Worm (Caenorhabditis elegans) whole organism, L1 larva: ENCODE measurements around the gene fzr-1.

Experiments
- Y116A8C.19 ChIP-seq: sonication (generic microtip); optimal IDR thresholded peaks from 2 replicates; lab custom pipeline; 2016; ENCODE audit warnings: missing compliant biosample characterization, missing genetic modification characterization, borderline replicate concordance
- aha-1 ChIP-seq: fragments of 150-350 bp; optimal IDR thresholded peaks from 2 replicates; lab custom pipeline; 2014; ENCODE audit warnings: missing biosample characterization, missing genetic modification characterization
- alr-1 ChIP-seq: fragments of 200-800 bp; sonication (Bioruptor generic); optimal IDR thresholded peaks from 2 replicates; lab custom pipeline; 2018; ENCODE audit warnings: borderline replicate concordance, mild to moderate bottlenecking, missing genetic modification characterization, missing compliant biosample characterization
- aly-2 ChIP-seq: fragments of 150-350 bp; optimal IDR thresholded peaks from 2 replicates; lab custom pipeline; 2014; ENCODE audit warnings: missing biosample characterization, missing genetic modification characterization
- blmp-1 ChIP-seq: fragments of 150-350 bp; optimal IDR thresholded peaks from 2 replicates; lab custom pipeline; 2014; ENCODE audit warnings: missing biosample characterization, missing genetic modification characterization
- ceh-63 ChIP-seq: fragments of 200-800 bp; sonication (Bioruptor generic); optimal IDR thresholded peaks from 2 replicates; lab custom pipeline; 2018; ENCODE audit warnings: mild to moderate bottlenecking, missing genetic modification characterization, missing compliant biosample characterization
- ceh-82 ChIP-seq, 3 experiments: fragments of 150-350 bp in 1 of 3; sonication (generic microtip) in 2 of 3; optimal IDR thresholded peaks; 2 replicates each; lab custom pipeline; 2014 to 2017; ENCODE audit warnings: missing biosample characterization in 3 of 3, missing genetic modification characterization in 3 of 3
- ceh-88 ChIP-seq: fragments of 200-800 bp; sonication (Bioruptor generic); IDR thresholded peaks from 2 replicates; pipeline ENCODE4 v1.3.6; 2022; ENCODE audit warnings: missing genetic modification characterization, missing compliant biosample characterization
- ceh-90 ChIP-seq: sonication (generic microtip); optimal IDR thresholded peaks from 2 replicates; lab custom pipeline; 2016; ENCODE audit warnings: missing genetic modification characterization, missing compliant biosample characterization
- ces-1 ChIP-seq: fragments of 150-350 bp; optimal IDR thresholded peaks from 2 replicates; lab custom pipeline; 2014; ENCODE audit warnings: missing biosample characterization, missing genetic modification reagents, missing genetic modification characterization
- efl-1 ChIP-seq, 4 experiments: fragments of 150-350 bp; optimal IDR thresholded peaks in 3 of 4; peaks in 1 of 4; 1 replicate in 1 of 4; 2 replicates in 3 of 4; lab custom pipeline; 2014; ENCODE audit warnings: missing biosample characterization in 2 of 4, missing genetic modification characterization in 2 of 4, missing genetic modification reagents in 2 of 4
- elt-3 ChIP-seq, 6 experiments: fragments of 150-350 bp in 1 of 6; sonication (generic microtip); optimal IDR thresholded peaks; 2 replicates each; lab custom pipeline; 2017 to 2018; ENCODE audit warnings: missing biosample characterization in 6 of 6, missing genetic modification characterization in 6 of 6, inconsistent platforms in 1 of 6
- fkh-10 ChIP-seq: sonication (generic microtip); optimal IDR thresholded peaks from 2 replicates; lab custom pipeline; 2017; ENCODE audit warnings: missing biosample characterization, missing genetic modification reagents, missing genetic modification characterization
- fkh-4 ChIP-seq: sonication (generic microtip); optimal IDR thresholded peaks from 2 replicates; lab custom pipeline; 2016; ENCODE audit warnings: missing compliant biosample characterization, missing genetic modification characterization, borderline replicate concordance
- fkh-8 ChIP-seq: sonication (generic microtip); optimal IDR thresholded peaks from 2 replicates; lab custom pipeline; 2016; ENCODE audit warnings: mild to moderate bottlenecking, missing genetic modification characterization, missing compliant biosample characterization
- hlh-17 ChIP-seq: fragments of 200-800 bp; sonication (Bioruptor generic); optimal IDR thresholded peaks from 2 replicates; lab custom pipeline; 2018; ENCODE audit warnings: missing genetic modification characterization, mild to moderate bottlenecking, missing compliant biosample characterization, moderate library complexity, borderline replicate concordance
- hpl-2 ChIP-seq: fragments of 150-350 bp; optimal IDR thresholded peaks from 2 replicates; lab custom pipeline; 2014; ENCODE audit warnings: missing biosample characterization, missing genetic modification reagents, missing genetic modification characterization
- irx-1 ChIP-seq: sonication (generic microtip); optimal IDR thresholded peaks from 2 replicates; lab custom pipeline; 2016; ENCODE audit warnings: missing genetic modification characterization, missing compliant biosample characterization
- isw-1 ChIP-seq: fragments of 200-800 bp; sonication (Bioruptor generic); IDR thresholded peaks from 2 replicates; pipeline ENCODE4 v1.3.6; 2022; ENCODE audit warnings: missing genetic modification characterization, missing compliant biosample characterization
- lin-13 ChIP-seq: fragments of 150-350 bp; optimal IDR thresholded peaks from 2 replicates; lab custom pipeline; 2014; ENCODE audit warnings: missing biosample characterization, missing genetic modification reagents, missing genetic modification characterization
- lin-15B ChIP-seq: fragments of 150-350 bp; sonication (generic microtip); optimal IDR thresholded peaks from 3 replicates; lab custom pipeline; 2014; ENCODE audit warnings: missing biosample characterization, missing genetic modification characterization
- lin-35 ChIP-seq, 2 experiments: fragments of 150-350 bp; optimal IDR thresholded peaks; 2 replicates each; lab custom pipeline; 2014; ENCODE audit warnings: missing biosample characterization in 2 of 2, missing genetic modification characterization in 2 of 2, missing genetic modification reagents in 2 of 2
- lsy-2 ChIP-seq, 2 experiments: fragments of 150-350 bp; optimal IDR thresholded peaks; 2 replicates each; lab custom pipeline; 2014; ENCODE audit warnings: missing biosample characterization in 2 of 2, missing genetic modification characterization in 2 of 2
- mab-9 ChIP-seq: fragments of 200-800 bp; sonication (Bioruptor generic); IDR thresholded peaks from 2 replicates; pipeline ENCODE4 v1.3.6; 2022; ENCODE audit warnings: missing genetic modification reagents, missing genetic modification characterization, missing compliant biosample characterization
- mdl-1 ChIP-seq, 2 experiments: fragments of 150-350 bp; optimal IDR thresholded peaks; 2 replicates each; lab custom pipeline; 2014 to 2017; ENCODE audit warnings: missing biosample characterization in 2 of 2, missing genetic modification characterization in 2 of 2, inconsistent platforms in 1 of 2
- mef-2 ChIP-seq: fragments of 150-350 bp; optimal IDR thresholded peaks from 2 replicates; lab custom pipeline; 2014; ENCODE audit warnings: missing biosample characterization, missing genetic modification characterization
- mep-1 ChIP-seq: fragments of 150-350 bp; optimal IDR thresholded peaks from 2 replicates; lab custom pipeline; 2014; ENCODE audit warnings: missing biosample characterization, missing genetic modification characterization
- nhr-11 ChIP-seq: fragments of 150-350 bp; optimal IDR thresholded peaks from 2 replicates; lab custom pipeline; 2014; ENCODE audit warnings: missing biosample characterization, missing genetic modification characterization
- nhr-19 ChIP-seq: fragments of 200-800 bp; sonication (Bioruptor generic); conservative IDR thresholded peaks from 2 replicates; pipeline ENCODE4 v1.3.6; 2022; ENCODE audit warnings: missing genetic modification characterization, missing compliant biosample characterization
- nhr-20 ChIP-seq: sonication (generic microtip); optimal IDR thresholded peaks from 2 replicates; lab custom pipeline; 2016; ENCODE audit warnings: mild to moderate bottlenecking, missing genetic modification characterization, missing compliant biosample characterization
- nhr-237 ChIP-seq: fragments of 150-350 bp; optimal IDR thresholded peaks from 2 replicates; lab custom pipeline; 2014; ENCODE audit warnings: missing biosample characterization, missing genetic modification characterization
- nhr-47 ChIP-seq: sonication (generic microtip); optimal IDR thresholded peaks from 2 replicates; lab custom pipeline; 2016; ENCODE audit warnings: mild to moderate bottlenecking, missing genetic modification characterization, moderate library complexity, missing compliant biosample characterization
- nhr-77 ChIP-seq: fragments of 150-350 bp; optimal IDR thresholded peaks from 2 replicates; lab custom pipeline; 2014; ENCODE audit warnings: missing biosample characterization, missing genetic modification characterization
- nhr-90 ChIP-seq: sonication (generic microtip); optimal IDR thresholded peaks from 2 replicates; lab custom pipeline; 2016; ENCODE audit warnings: mild to moderate bottlenecking, missing genetic modification characterization, missing compliant biosample characterization; ENCODE audit not compliant: poor library complexity
- pag-3 ChIP-seq: sonication (generic microtip); optimal IDR thresholded peaks from 2 replicates; lab custom pipeline; 2017; ENCODE audit warnings: missing genetic modification characterization, mild to moderate bottlenecking, missing compliant biosample characterization, antibody characterized with exemption, borderline replicate concordance; ENCODE audit not compliant: insufficient read depth
- pqm-1 ChIP-seq: sonication (generic microtip); optimal IDR thresholded peaks from 3 replicates; lab custom pipeline; 2017; ENCODE audit warnings: missing biosample characterization, missing genetic modification characterization
- skn-1 ChIP-seq: fragments of 150-350 bp; optimal IDR thresholded peaks from 2 replicates; lab custom pipeline; 2014; ENCODE audit warnings: missing biosample characterization, missing genetic modification characterization
- snu-23 ChIP-seq: sonication (generic microtip); optimal IDR thresholded peaks from 2 replicates; lab custom pipeline; 2016; ENCODE audit warnings: missing genetic modification characterization, missing compliant biosample characterization
- sox-4 ChIP-seq: sonication (generic microtip); optimal IDR thresholded peaks from 2 replicates; lab custom pipeline; 2016; ENCODE audit warnings: missing genetic modification characterization, missing compliant biosample characterization
- sup-37 ChIP-seq: fragments of 200-800 bp; sonication (Bioruptor generic); optimal IDR thresholded peaks from 2 replicates; lab custom pipeline; 2018; ENCODE audit warnings: mild to moderate bottlenecking, missing genetic modification characterization, missing compliant biosample characterization
- tbx-2 ChIP-seq: sonication (generic microtip); optimal IDR thresholded peaks from 2 replicates; lab custom pipeline; 2016; ENCODE audit warnings: missing genetic modification characterization, missing compliant biosample characterization
- unc-130 ChIP-seq: fragments of 150-350 bp; optimal IDR thresholded peaks from 2 replicates; lab custom pipeline; 2017; ENCODE audit warnings: missing biosample characterization, missing genetic modification characterization, inconsistent platforms
- unc-30 ChIP-seq: sonication (generic microtip); optimal IDR thresholded peaks from 2 replicates; lab custom pipeline; 2017; ENCODE audit warnings: missing biosample characterization, missing genetic modification characterization
- unc-62 ChIP-seq: fragments of 150-350 bp; optimal IDR thresholded peaks from 2 replicates; lab custom pipeline; 2014; ENCODE audit warnings: missing biosample characterization, missing genetic modification reagents, missing genetic modification characterization
- unc-86 ChIP-seq: sonication (generic microtip); optimal IDR thresholded peaks from 2 replicates; lab custom pipeline; 2016; ENCODE audit warnings: missing genetic modification characterization, missing compliant biosample characterization
- zag-1 ChIP-seq: fragments of 150-350 bp; optimal IDR thresholded peaks from 2 replicates; lab custom pipeline; 2014; ENCODE audit warnings: missing biosample characterization, missing genetic modification characterization
- ztf-11 ChIP-seq, 2 experiments: sonication (generic microtip); optimal IDR thresholded peaks; 2 replicates each; lab custom pipeline; 2016 to 2017; ENCODE audit warnings: missing genetic modification characterization in 2 of 2, missing biosample characterization in 1 of 2, missing compliant biosample characterization in 1 of 2

Gene fzr-1

DNA sequence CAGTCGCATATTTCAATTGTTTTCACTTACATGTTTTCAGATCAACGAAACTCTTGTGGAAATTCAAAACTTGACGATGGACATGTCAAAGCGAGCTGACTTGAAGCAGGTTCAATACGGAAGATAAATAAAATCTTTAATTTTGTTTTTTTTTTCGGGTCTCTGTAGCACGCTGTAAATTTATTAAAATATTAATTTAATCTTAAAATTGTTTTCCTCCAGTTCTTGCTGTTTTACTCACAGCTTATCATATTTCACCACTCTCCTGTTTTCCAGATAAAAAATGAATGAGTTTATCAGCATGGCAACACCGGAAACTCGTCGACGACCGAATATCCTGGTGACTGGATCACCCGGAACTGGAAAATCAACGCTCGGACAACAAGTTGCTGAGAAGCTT, 47.9 kb downstream of the fzr-1 start, which contains the start of gene E02H1.6:
TSS of gene E02H1.6 (plus strand) at position 301 of the 400 bp plus-strand sequence.
- no peak for TF ChIP-seq aha-1 (tag; lab: Kevin White, UChicago)
- TF ChIP-seq aly-2 (tag; lab: Kevin White, UChicago), result no peak
- TF ChIP-seq unc-86 (tag; lab: Kevin White, UChicago), result no peak
- no peak for TF ChIP-seq mef-2 (tag; lab: Kevin White, UChicago)
- TF ChIP-seq lin-15B, result no peak
- TF ChIP-seq fkh-4 (tag; lab: Kevin White, UChicago), result no peak
- TF ChIP-seq efl-1 (optimal IDR thresholded peaks at IDR 0.05; lab: Kevin White, UChicago), result no peak
- no peak for TF ChIP-seq efl-1 (GFP tag; optimal IDR thresholded peaks at IDR 0.05 in 1 of 2; lab: Kevin White, UChicago)
- TF ChIP-seq lin-13 (GFP tag; lab: Kevin White, UChicago), result no peak
- TF ChIP-seq ztf-11 (tag; optimal IDR thresholded peaks at IDR 0.05; lab: Kevin White, UChicago), result no peak
- TF ChIP-seq alr-1 (tag; lab: Kevin White, UChicago), result no peak
- TF ChIP-seq nhr-77 (tag; lab: Kevin White, UChicago), result no peak
- TF ChIP-seq Y116A8C.19 (tag; lab: Kevin White, UChicago), result no peak
- no peak for TF ChIP-seq nhr-47 (tag; lab: Kevin White, UChicago)

DNA sequence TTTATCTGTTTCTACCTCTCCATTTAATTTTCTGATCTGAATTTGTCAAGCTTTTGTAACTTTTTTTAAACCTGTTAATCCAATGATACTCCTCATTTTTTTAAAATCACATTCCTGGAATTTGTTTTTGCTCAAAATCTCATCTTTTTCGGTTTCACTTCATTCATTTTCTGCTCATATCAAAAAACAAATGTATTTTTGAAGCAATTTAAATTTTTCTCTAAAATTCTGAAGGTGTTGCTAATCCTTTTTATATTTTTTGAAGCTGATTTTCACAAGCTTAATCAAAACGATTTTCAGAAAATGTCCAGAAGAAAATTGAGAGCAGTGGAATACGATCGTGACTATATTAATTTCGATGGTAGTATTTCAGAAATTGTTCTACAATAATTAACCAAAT, 49.3 kb downstream of the fzr-1 start, which contains the start of gene E02H1.5:
TSS of gene E02H1.5 (plus strand) at position 301 of the 400 bp plus-strand sequence.
- TF ChIP-seq blmp-1 (tag; lab: Kevin White, UChicago) (no peak), mdl-1 (tag; optimal IDR thresholded peaks at IDR 0.05; lab: Kevin White, UChicago) (no peak), unc-62 (GFP tag; lab: Kevin White, UChicago) (no peak), mep-1 (no peak), lsy-2 (tag; optimal IDR thresholded peaks at IDR 0.05; lab: Kevin White, UChicago) (no peak), elt-3 (tag; optimal IDR thresholded peaks at IDR 0.05; lab: Kevin White, UChicago) (no peak), ces-1 (GFP tag; lab: Kevin White, UChicago) (no peak), lin-15B (no peak), skn-1 (tag; lab: Kevin White, UChicago) (no peak)

DNA sequence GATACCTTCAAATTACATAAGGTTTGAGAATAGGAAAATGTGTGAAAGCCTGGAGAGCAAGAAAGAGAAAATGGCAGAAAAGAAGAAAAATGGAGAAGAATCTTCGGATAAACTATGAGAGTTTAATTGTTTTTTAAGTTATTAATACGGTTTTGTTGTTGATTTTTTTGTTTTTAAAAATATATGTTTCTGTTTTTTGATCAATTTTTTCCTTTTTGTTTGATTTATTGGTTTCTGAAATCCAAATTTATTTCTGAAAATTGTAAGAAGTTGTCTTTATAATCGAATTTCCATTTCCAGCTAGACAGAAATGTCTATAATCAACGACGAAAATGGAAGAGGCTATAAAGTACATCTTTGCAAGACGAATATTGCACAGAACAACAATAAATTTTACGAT, 51.5 kb downstream of the fzr-1 start, which contains the start of gene parp-2:
TSS of gene parp-2 (plus strand) at position 301 of the 400 bp plus-strand sequence.
- no peak for TF ChIP-seq mdl-1 (tag; optimal IDR thresholded peaks at IDR 0.05; lab: Kevin White, UChicago)
- TF ChIP-seq nhr-11 (tag; lab: Kevin White, UChicago), result no peak
- no peak for TF ChIP-seq zag-1 (tag; lab: Kevin White, UChicago)
- no peak for TF ChIP-seq sup-37 (GFP tag; lab: Kevin White, UChicago)
- TF ChIP-seq nhr-20 (tag; lab: Kevin White, UChicago), result no peak
- TF ChIP-seq ces-1 (GFP tag; lab: Kevin White, UChicago), result no peak
- TF ChIP-seq unc-130, result no peak
- TF ChIP-seq sox-4 (tag; lab: Kevin White, UChicago), result no peak
- TF ChIP-seq fkh-8 (tag; lab: Kevin White, UChicago), result no peak
- no peak for TF ChIP-seq nhr-19
- no peak for TF ChIP-seq ceh-88
- TF ChIP-seq lsy-2 (tag; optimal IDR thresholded peaks at IDR 0.05; lab: Kevin White, UChicago), result no peak

DNA sequence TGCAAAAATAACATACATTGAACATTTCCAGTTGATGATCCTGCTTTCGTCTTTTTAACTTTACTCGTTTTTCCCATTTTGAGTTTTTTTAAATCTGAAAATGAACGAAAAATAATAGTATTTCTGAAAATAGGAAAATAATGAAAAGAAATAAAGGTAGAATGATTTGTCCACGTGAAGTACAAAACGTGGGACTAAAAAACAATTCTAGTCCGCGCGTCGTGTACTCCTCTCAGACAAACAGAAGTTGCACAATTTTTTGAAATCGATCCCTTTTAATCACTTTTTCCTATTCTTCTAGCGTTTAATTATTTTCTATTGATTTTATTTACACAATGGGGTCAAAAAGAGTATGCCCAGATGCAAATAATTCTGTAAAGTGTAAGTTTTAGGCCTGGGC, 53.2 kb downstream of the fzr-1 start, which contains the start of the genes E02H1.1 and tag-124:
TSS of gene E02H1.1 (minus strand) at position 94 of the 400 bp plus-strand sequence.
TSS of gene tag-124 (plus strand) at position 222 of the 400 bp plus-strand sequence.
- peak; percentile 91 for TF ChIP-seq snu-23 (GFP tag; lab: Kevin White, UChicago)
- TF ChIP-seq hlh-17 (GFP tag; lab: Kevin White, UChicago), result no peak
- TF ChIP-seq tbx-2 (tag; lab: Kevin White, UChicago), result peak; percentile 93
- TF ChIP-seq fkh-4 (tag; lab: Kevin White, UChicago), result peak; percentile 96
- peak; percentile 52 to 66 (median 65) for TF ChIP-seq ceh-82 (tag; optimal IDR thresholded peaks at IDR 0.05; lab: Kevin White, UChicago)
- peak; percentile 79 for TF ChIP-seq mab-9 (GFP tag; lab: Robert Waterston, UW)
- peak; percentile 96 for TF ChIP-seq ceh-90 (tag; lab: Kevin White, UChicago)
- TF ChIP-seq pag-3 (tag; lab: Kevin White, UChicago), result no peak
- TF ChIP-seq isw-1 (GFP tag; lab: Robert Waterston, UW), result peak; percentile 77
- peak; percentile 65 for TF ChIP-seq ceh-63 (GFP tag; lab: Kevin White, UChicago)
- TF ChIP-seq nhr-90 (tag; lab: Kevin White, UChicago), result peak; percentile 94
- no peak for TF ChIP-seq fkh-10 (GFP tag; lab: Kevin White, UChicago)
- TF ChIP-seq pqm-1 (tag; lab: Kevin White, UChicago), result no peak
- peak; percentile 57 for TF ChIP-seq aly-2 (tag; lab: Kevin White, UChicago)
- no peak for TF ChIP-seq hpl-2 (GFP tag; lab: Kevin White, UChicago)
- no peak for TF ChIP-seq nhr-237 (tag; lab: Kevin White, UChicago)
- peak; percentile 16 for TF ChIP-seq lin-13 (GFP tag; lab: Kevin White, UChicago)
- peak; percentile 97 for TF ChIP-seq irx-1 (tag; lab: Kevin White, UChicago)
- peak; percentile 73 to 76 for TF ChIP-seq lin-35 (GFP tag; optimal IDR thresholded peaks at IDR 0.05; lab: Kevin White, UChicago)
- TF ChIP-seq unc-30 (tag; lab: Kevin White, UChicago), result peak; percentile 7
